Worm (Caenorhabditis elegans) whole organism, late embryonic: ENCODE results near the gene Y37H2A.12.

Experiments used
- C08G9.2 ChIP-seq: sonication (generic microtip); optimal IDR thresholded peaks from 2 replicates; lab custom pipeline; 2016; ENCODE audit warnings: mild to moderate bottlenecking, missing genetic modification characterization, moderate library complexity, missing compliant biosample characterization
- F13H6.1 ChIP-seq: sonication (generic microtip); optimal IDR thresholded peaks from 2 replicates; lab custom pipeline; 2016; ENCODE audit warnings: missing genetic modification characterization, missing compliant biosample characterization
- ceh-18 ChIP-seq: sonication (generic microtip); optimal IDR thresholded peaks from 2 replicates; lab custom pipeline; 2016; ENCODE audit warnings: missing genetic modification characterization, missing compliant biosample characterization
- eyg-1 ChIP-seq: sonication (generic microtip); optimal IDR thresholded peaks from 2 replicates; lab custom pipeline; 2016; ENCODE audit warnings: missing genotype, missing genetic modification characterization, missing compliant biosample characterization
- pag-3 ChIP-seq: sonication (generic microtip); optimal IDR thresholded peaks from 2 replicates; lab custom pipeline; 2016; ENCODE audit warnings: missing compliant biosample characterization, missing genetic modification characterization, borderline replicate concordance
- tbx-2 ChIP-seq: sonication (generic microtip); optimal IDR thresholded peaks from 2 replicates; lab custom pipeline; 2016; ENCODE audit warnings: missing genetic modification characterization, missing compliant biosample characterization

- no peak for TF ChIP-seq C08G9.2
- TF ChIP-seq ceh-18 (tag; lab: Kevin White, UChicago): no peak
- no peak for TF ChIP-seq tbx-2
- TF ChIP-seq F13H6.1 (tag; lab: Kevin White, UChicago): no peak
- TF ChIP-seq eyg-1 (tag; lab: Kevin White, UChicago): no peak
- TF ChIP-seq pag-3 (tag; lab: Kevin White, UChicago): no peak
These were observed 3.7 kb downstream of the Y37H2A.12 start, which contains the start of gene fbxa-211 for ce11 chrV:18127192-18127591.
